Fruit fly (Drosophila melanogaster) whole organism, embryonic: Measurements from ENCODE around the gene CG12182.

ENCODE experiments used
- Abd-B ChIP-seq: fragments of 200-800 bp; sonication (Bioruptor generic); optimal IDR thresholded peaks from 2 replicates; lab custom pipeline; 2018; ENCODE audit warnings: missing biosample characterization, mild to moderate bottlenecking, missing genetic modification characterization, moderate library complexity
- Aef1 ChIP-seq: fragments of 200-800 bp; sonication (Bioruptor generic); IDR thresholded peaks from 3 replicates; pipeline ENCODE4 v1.3.6; 2022; ENCODE audit warnings: missing biosample characterization, missing genetic modification characterization
- Antp ChIP-seq: fragments of 200-800 bp; sonication (Bioruptor generic); optimal IDR thresholded peaks from 3 replicates; lab custom pipeline; 2016; ENCODE audit warnings: missing biosample characterization, missing genetic modification characterization
- B-H2 ChIP-seq: fragments of 200-800 bp; sonication (Bioruptor generic); optimal IDR thresholded peaks from 2 replicates; lab custom pipeline; 2018; ENCODE audit warnings: missing biosample characterization, mild to moderate bottlenecking, missing genetic modification characterization
- CG10321 ChIP-seq: fragments of 200-800 bp; sonication (Bioruptor generic); IDR thresholded peaks from 2 replicates; pipeline ENCODE4 v1.3.6; 2022; ENCODE audit warnings: missing biosample characterization, missing genetic modification characterization
- CG11696 ChIP-seq: fragments of 200-800 bp; sonication (Bioruptor generic); IDR thresholded peaks from 2 replicates; pipeline ENCODE4 v1.3.6; 2022; ENCODE audit warnings: missing biosample characterization, missing genetic modification characterization
- CG13624 ChIP-seq: fragments of 200-800 bp; sonication (Bioruptor generic); optimal IDR thresholded peaks from 2 replicates; lab custom pipeline; 2016; ENCODE audit warnings: missing biosample characterization, missing genetic modification characterization
- CG14667 ChIP-seq: fragments of 200-800 bp; sonication (Bioruptor generic); IDR thresholded peaks from 2 replicates; pipeline ENCODE4 v1.3.6; 2022; ENCODE audit warnings: missing biosample characterization, missing genetic modification characterization
- CG15601 ChIP-seq: fragments of 200-800 bp; sonication (Bioruptor generic); optimal IDR thresholded peaks from 3 replicates; lab custom pipeline; 2019; ENCODE audit warnings: missing biosample characterization, mild to moderate bottlenecking, missing genetic modification characterization, moderate library complexity
- CG15696 ChIP-seq: fragments of 200-800 bp; sonication (Bioruptor generic); optimal IDR thresholded peaks from 2 replicates; lab custom pipeline; 2019; ENCODE audit warnings: missing biosample characterization, mild to moderate bottlenecking, missing genetic modification characterization, moderate library complexity
- CG16863 ChIP-seq: fragments of 200-800 bp; sonication (Bioruptor generic); optimal IDR thresholded peaks from 3 replicates; lab custom pipeline; 2016; ENCODE audit warnings: missing biosample characterization, missing genetic modification characterization
- CG18764 ChIP-seq: fragments of 200-800 bp; sonication (Bioruptor generic); optimal IDR thresholded peaks from 3 replicates; lab custom pipeline; 2016; ENCODE audit warnings: missing biosample characterization, missing genetic modification characterization
- CG2116 ChIP-seq: fragments of 200-800 bp; sonication (Bioruptor generic); optimal IDR thresholded peaks from 3 replicates; lab custom pipeline; 2018; ENCODE audit warnings: missing biosample characterization, mild to moderate bottlenecking, missing genetic modification characterization
- CG2202 ChIP-seq: fragments of 200-800 bp; sonication (Bioruptor generic); optimal IDR thresholded peaks from 2 replicates; lab custom pipeline; 2018; ENCODE audit warnings: missing biosample characterization, mild to moderate bottlenecking, missing genetic modification characterization
- CG30020 ChIP-seq: fragments of 200-800 bp; optimal IDR thresholded peaks from 2 replicates; lab custom pipeline; 2019; ENCODE audit warnings: missing biosample characterization, mild to moderate bottlenecking, missing genetic modification characterization, moderate library complexity
- CG30431 ChIP-seq: fragments of 200-800 bp; sonication (Bioruptor generic); optimal IDR thresholded peaks from 2 replicates; lab custom pipeline; 2017; ENCODE audit warnings: missing biosample characterization, missing genetic modification characterization
- CG3163 ChIP-seq: fragments of 200-800 bp; sonication (Bioruptor generic); optimal IDR thresholded peaks from 3 replicates; lab custom pipeline; 2016; ENCODE audit warnings: missing biosample characterization, missing genetic modification characterization
- CG33557 ChIP-seq: fragments of 200-800 bp; sonication (Bioruptor generic); optimal IDR thresholded peaks from 2 replicates; lab custom pipeline; 2019; ENCODE audit warnings: missing biosample characterization, mild to moderate bottlenecking, missing genetic modification characterization, moderate library complexity
- CG4424 ChIP-seq: fragments of 200-800 bp; sonication (Bioruptor generic); optimal IDR thresholded peaks from 3 replicates; lab custom pipeline; 2016; ENCODE audit warnings: missing biosample characterization, missing genetic modification characterization
- CG6654 ChIP-seq: fragments of 200-800 bp; sonication (Bioruptor generic); optimal IDR thresholded peaks from 2 replicates; lab custom pipeline; 2017; ENCODE audit warnings: missing biosample characterization, mild to moderate bottlenecking, missing genetic modification characterization
- CG6765 ChIP-seq: fragments of 200-800 bp; sonication (Bioruptor generic); optimal IDR thresholded peaks from 3 replicates; lab custom pipeline; 2017; ENCODE audit warnings: missing biosample characterization, mild to moderate bottlenecking, missing genetic modification characterization
- CG7786 ChIP-seq: fragments of 200-800 bp; sonication (Bioruptor generic); optimal IDR thresholded peaks from 2 replicates; lab custom pipeline; 2016; ENCODE audit warnings: missing biosample characterization, missing genetic modification characterization
- CG9609 ChIP-seq: fragments of 200-800 bp; sonication (Bioruptor generic); optimal IDR thresholded peaks from 3 replicates; lab custom pipeline; 2016; ENCODE audit warnings: missing biosample characterization, missing genetic modification characterization
- CG9932 ChIP-seq: fragments of 200-800 bp; sonication (Bioruptor generic); IDR thresholded peaks from 2 replicates; pipeline ENCODE4 v1.3.6; 2022; ENCODE audit warnings: missing biosample characterization, missing genetic modification characterization
- CHES-1-like ChIP-seq: fragments of 200-800 bp; sonication (Bioruptor generic); optimal IDR thresholded peaks from 2 replicates; lab custom pipeline; 2016; ENCODE audit warnings: missing biosample characterization, missing genetic modification characterization
- ERR ChIP-seq: fragments of 200-800 bp; sonication (Bioruptor generic); optimal IDR thresholded peaks from 2 replicates; lab custom pipeline; 2016; ENCODE audit warnings: missing biosample characterization, missing genetic modification characterization
- Fer3 ChIP-seq: fragments of 200-800 bp; sonication (Bioruptor generic); optimal IDR thresholded peaks from 2 replicates; lab custom pipeline; 2018; ENCODE audit warnings: missing biosample characterization, mild to moderate bottlenecking, missing genetic modification characterization, moderate library complexity
- H15 ChIP-seq: fragments of 200-800 bp; sonication (Bioruptor generic); IDR thresholded peaks from 3 replicates; pipeline ENCODE4 v1.3.6; 2022; ENCODE audit warnings: missing biosample characterization, missing genetic modification characterization
- HLH3B ChIP-seq: fragments of 200-800 bp; sonication (Bioruptor generic); IDR thresholded peaks from 2 replicates; pipeline ENCODE4 v1.3.6; 2022; ENCODE audit warnings: missing biosample characterization, missing genetic modification characterization
- Hey ChIP-seq: fragments of 200-800 bp; sonication (Bioruptor generic); optimal IDR thresholded peaks from 3 replicates; lab custom pipeline; 2018; ENCODE audit warnings: missing biosample characterization, mild to moderate bottlenecking, missing genetic modification characterization
- MBD-R2 ChIP-seq: fragments of 200-800 bp; sonication (Bioruptor generic); IDR thresholded peaks from 2 replicates; pipeline ENCODE4 v1.3.6; 2022; ENCODE audit warnings: missing biosample characterization, missing genetic modification characterization
- MESR4 ChIP-seq: fragments of 200-800 bp; sonication (Bioruptor generic); optimal IDR thresholded peaks from 2 replicates; lab custom pipeline; 2018; ENCODE audit warnings: missing biosample characterization, mild to moderate bottlenecking, missing genetic modification characterization, moderate library complexity
- Meics ChIP-seq: fragments of 200-800 bp; sonication (Bioruptor generic); optimal IDR thresholded peaks from 2 replicates; lab custom pipeline; 2017; ENCODE audit warnings: missing biosample characterization, mild to moderate bottlenecking, missing genetic modification characterization
- NC2β ChIP-seq: fragments of 200-800 bp; sonication (Bioruptor generic); optimal IDR thresholded peaks from 2 replicates; lab custom pipeline; 2016; ENCODE audit warnings: missing biosample characterization, missing genetic modification characterization
- NfI ChIP-seq: fragments of 200-800 bp; sonication (Bioruptor generic); optimal IDR thresholded peaks from 3 replicates; lab custom pipeline; 2018; ENCODE audit warnings: missing biosample characterization, mild to moderate bottlenecking, missing genetic modification characterization, moderate library complexity
- Six4 ChIP-seq: fragments of 200-800 bp; sonication (Bioruptor generic); optimal IDR thresholded peaks from 2 replicates; lab custom pipeline; 2016; ENCODE audit warnings: missing biosample characterization, missing genetic modification characterization
- Xbp1 ChIP-seq: fragments of 200-800 bp; sonication (Bioruptor generic); optimal IDR thresholded peaks from 3 replicates; lab custom pipeline; 2016; ENCODE audit warnings: missing biosample characterization, mild to moderate bottlenecking, missing genetic modification characterization
- Xrp1 ChIP-seq: fragments of 200-800 bp; sonication (Bioruptor generic); IDR thresholded peaks from 2 replicates; pipeline ENCODE4 v1.3.6; 2022; ENCODE audit warnings: missing biosample characterization, missing genetic modification characterization
- amos ChIP-seq: fragments of 200-800 bp; sonication (Bioruptor generic); IDR thresholded peaks from 2 replicates; pipeline ENCODE4 v1.3.6; 2022; ENCODE audit warnings: missing biosample characterization, missing genetic modification characterization; ENCODE audit not compliant: partially characterized antibody
- aop ChIP-seq: fragments of 200-800 bp; sonication (Bioruptor generic); IDR thresholded peaks from 2 replicates; pipeline ENCODE4 v1.3.6; 2022; ENCODE audit warnings: missing biosample characterization, missing genetic modification characterization
- crc ChIP-seq: fragments of 200-800 bp; sonication (Bioruptor generic); optimal IDR thresholded peaks from 2 replicates; lab custom pipeline; 2016; ENCODE audit warnings: missing biosample characterization, missing genetic modification characterization
- crol ChIP-seq: fragments of 200-800 bp; sonication (Bioruptor generic); IDR thresholded peaks from 2 replicates; pipeline ENCODE4 v1.3.6; 2022; ENCODE audit warnings: missing biosample characterization, missing genetic modification characterization
- emc ChIP-seq: fragments of 200-800 bp; sonication (Bioruptor generic); optimal IDR thresholded peaks from 2 replicates; lab custom pipeline; 2016; ENCODE audit warnings: missing biosample characterization, missing genetic modification characterization
- exex ChIP-seq: fragments of 200-800 bp; sonication (Bioruptor generic); optimal IDR thresholded peaks from 4 replicates; lab custom pipeline; 2018; ENCODE audit warnings: missing biosample characterization, mild to moderate bottlenecking, missing genetic modification characterization, moderate library complexity
- fd102C ChIP-seq: fragments of 200-800 bp; sonication (Bioruptor generic); optimal IDR thresholded peaks from 2 replicates; lab custom pipeline; 2018; ENCODE audit warnings: missing biosample characterization, mild to moderate bottlenecking, missing genetic modification characterization, moderate library complexity
- gcm ChIP-seq: fragments of 200-800 bp; sonication (Bioruptor generic); optimal IDR thresholded peaks from 2 replicates; lab custom pipeline; 2019; ENCODE audit warnings: missing biosample characterization, mild to moderate bottlenecking, missing genetic modification characterization, moderate library complexity
- gro ChIP-seq: fragments of 200-800 bp; sonication (Bioruptor generic); optimal IDR thresholded peaks from 2 replicates; lab custom pipeline; 2016; ENCODE audit warnings: missing biosample characterization, missing genetic modification characterization
- gsb ChIP-seq: fragments of 200-800 bp; sonication (Bioruptor generic); IDR thresholded peaks from 2 replicates; pipeline ENCODE4 v1.3.6; 2022; ENCODE audit warnings: missing biosample characterization, missing genetic modification characterization
- mam ChIP-seq: fragments of 200-800 bp; sonication (Bioruptor generic); optimal IDR thresholded peaks from 3 replicates; lab custom pipeline; 2016; ENCODE audit warnings: missing biosample characterization, missing genetic modification characterization
- psq ChIP-seq: fragments of 200-800 bp; sonication (Bioruptor generic); optimal IDR thresholded peaks from 2 replicates; lab custom pipeline; 2017; ENCODE audit warnings: missing biosample characterization, missing genetic modification characterization
- sens ChIP-seq: fragments of 200-800 bp; sonication (Bioruptor generic); peaks from one replicate; lab custom pipeline; 2016; ENCODE audit warnings: missing biosample characterization, missing genetic modification characterization
- shn ChIP-seq: fragments of 200-800 bp; sonication (Bioruptor generic); optimal IDR thresholded peaks from 3 replicates; lab custom pipeline; 2016; ENCODE audit warnings: missing biosample characterization, missing genetic modification characterization

Gene CG12182

dm6 chr3L:2578737-2579136 lies 20.6 kb downstream of the CG12182 start (continued):
- peak; percentile 46 for TF ChIP-seq CG13624 (GFP tag; lab: Kevin White, UChicago)
- TF ChIP-seq Abd-B (GFP tag; lab: Kevin White, UChicago), result peak; percentile 64
- peak; percentile 47; the same call in 1 of the 3 replicates for TF ChIP-seq H15 (GFP tag; lab: Robert Waterston, UW)
- no peak for TF ChIP-seq psq (GFP tag; lab: Kevin White, UChicago)
- peak; percentile 69 for TF ChIP-seq CG9932 (GFP tag; lab: Robert Waterston, UW)
- TF ChIP-seq CG14667 (GFP tag; lab: Robert Waterston, UW), result peak; percentile 47
- no peak for TF ChIP-seq fd102C (GFP tag; lab: Kevin White, UChicago)
- TF ChIP-seq emc (GFP tag; lab: Kevin White, UChicago), result no peak
- peak; percentile 21 for TF ChIP-seq CG7786 (GFP tag; lab: Kevin White, UChicago)
- TF ChIP-seq mam (GFP tag; lab: Kevin White, UChicago), result peak; percentile 62
- peak; percentile 79 for TF ChIP-seq Xrp1 (GFP tag; lab: Robert Waterston, UW)
- peak; percentile 5 for TF ChIP-seq CG18764
- TF ChIP-seq B-H2 (GFP tag; lab: Kevin White, UChicago), result no peak
- peak; percentile 59 for TF ChIP-seq Fer3 (tag; lab: Kevin White, UChicago)
- TF ChIP-seq crol (GFP tag; lab: Robert Waterston, UW), result no peak
- peak; percentile 40 for TF ChIP-seq CG6654 (GFP tag; lab: Kevin White, UChicago)
- peak; percentile 14; the same call in 1 of the 2 replicates for TF ChIP-seq MBD-R2
- no peak for TF ChIP-seq CG30431 (GFP tag; lab: Kevin White, UChicago)
- TF ChIP-seq shn (GFP tag; lab: Kevin White, UChicago), result no peak
- TF ChIP-seq CHES-1-like (GFP tag; lab: Kevin White, UChicago), result peak; percentile 23
- peak; percentile 65 for TF ChIP-seq CG33557 (GFP tag; lab: Kevin White, UChicago)
- TF ChIP-seq crc (GFP tag; lab: Kevin White, UChicago), result peak; percentile 32
- TF ChIP-seq exex, result no peak
- TF ChIP-seq NC2β (GFP tag; lab: Kevin White, UChicago), result peak; percentile 26
- TF ChIP-seq CG2116 (GFP tag; lab: Kevin White, UChicago), result peak; percentile 2
- TF ChIP-seq CG10321, result no peak
- TF ChIP-seq Six4 (GFP tag; lab: Kevin White, UChicago), result peak; percentile 51
- TF ChIP-seq CG4424 (GFP tag; lab: Kevin White, UChicago), result peak; percentile 57
- no peak for TF ChIP-seq Aef1 (GFP tag; lab: Robert Waterston, UW)
- TF ChIP-seq sens, result peak; percentile 94
- TF ChIP-seq CG3163 (GFP tag; lab: Kevin White, UChicago), result peak; percentile 22
- peak; percentile 61 for TF ChIP-seq NfI (GFP tag; lab: Kevin White, UChicago)
- peak; percentile 20; the same call in 1 of the 2 replicates for TF ChIP-seq gsb
- peak; percentile 71 for TF ChIP-seq Xbp1 (GFP tag; lab: Kevin White, UChicago)
- TF ChIP-seq amos (GFP tag; lab: Robert Waterston, UW), result no peak
- TF ChIP-seq CG16863 (GFP tag; lab: Kevin White, UChicago), result peak; percentile 40
- TF ChIP-seq CG30020 (tag; lab: Kevin White, UChicago), result peak; percentile 10
- TF ChIP-seq gcm, result peak; percentile 18
- peak; percentile 20 for TF ChIP-seq Antp (GFP tag; lab: Kevin White, UChicago)
- no peak for TF ChIP-seq aop (GFP tag; lab: Robert Waterston, UW)
- TF ChIP-seq Hey (tag; lab: Kevin White, UChicago), result no peak
- TF ChIP-seq CG15601 (tag; lab: Kevin White, UChicago), result peak; percentile 80
- peak; percentile 62 for TF ChIP-seq CG2202 (tag; lab: Kevin White, UChicago)
- no peak for TF ChIP-seq CG6765 (GFP tag; lab: Kevin White, UChicago)
- peak; percentile 47 for TF ChIP-seq CG15696 (tag; lab: Kevin White, UChicago)
- no peak for TF ChIP-seq MESR4 (GFP tag; lab: Kevin White, UChicago)
- TF ChIP-seq CG9609, result peak; percentile 6
- TF ChIP-seq CG11696 (GFP tag; lab: Robert Waterston, UW), result no peak
- TF ChIP-seq HLH3B (GFP tag; lab: Robert Waterston, UW), result peak; percentile 73
- TF ChIP-seq Meics (GFP tag; lab: Kevin White, UChicago), result peak; percentile 55
- peak; percentile 10 for TF ChIP-seq ERR
- TF ChIP-seq gro (GFP tag; lab: Kevin White, UChicago), result no peak
